Worm (Caenorhabditis elegans): ENCODE data around the gene C25A8.2.
A peak's percentile ranks its signal among the peaks of the same experiment; 100 is the strongest.

C25A8.2 gene

ce11 chrIV:7044552-7045139 is 35.0 kb downstream of the C25A8.2 start, which contains the start of gene tin-9.1 (continued):
- no peak for TF ChIP-seq daf-12 (tag; optimal IDR thresholded peaks at IDR 0.05)
- TF ChIP-seq nhr-102 (tag; optimal IDR thresholded peaks at IDR 0.05), result peak; percentile 18
- TF ChIP-seq egl-43 (GFP tag; IDR thresholded peaks at IDR 0.05), result no peak
- no peak for TF ChIP-seq sdz-12 (GFP tag; optimal IDR thresholded peaks at IDR 0.05)
- peak; percentile 37 for TF ChIP-seq nhr-28 (tag; optimal IDR thresholded peaks at IDR 0.05)
- peak; percentile 28 for TF ChIP-seq nhr-48 (tag; optimal IDR thresholded peaks at IDR 0.05)
- TF ChIP-seq hlh-30 (tag; optimal IDR thresholded peaks at IDR 0.05; ENCODE audit: insufficient read depth), result peak; percentile 66
- TF ChIP-seq nhr-111 (GFP tag; optimal IDR thresholded peaks at IDR 0.05), result no peak
- no peak for TF ChIP-seq ZK337.2 (GFP tag; IDR thresholded peaks at IDR 0.05)
- no peak for TF ChIP-seq mxl-2 (GFP tag; conservative IDR thresholded peaks at IDR 0.05)
- peak; percentile 74 for TF ChIP-seq dve-1 (tag; optimal IDR thresholded peaks at IDR 0.05; ENCODE audit: insufficient read depth)
- peak; percentile 53; the same call in 1 of the 2 replicates for TF ChIP-seq snpc-1.2 (GFP tag; IDR thresholded peaks at IDR 0.05)
- peak; percentile 28; the same call in 1 of the 2 replicates for TF ChIP-seq T26A8.4 (GFP tag; IDR thresholded peaks at IDR 0.05)
- TF ChIP-seq T20F7.1 (GFP tag; optimal IDR thresholded peaks at IDR 0.05), result peak; percentile 55
- peak; percentile 49 for TF ChIP-seq ztf-7 (tag; optimal IDR thresholded peaks at IDR 0.05)
- TF ChIP-seq nhr-6 (tag; optimal IDR thresholded peaks at IDR 0.05), result peak; percentile 53
- no peak for TF ChIP-seq ceh-62 (tag; optimal IDR thresholded peaks at IDR 0.05)
- TF ChIP-seq lin-13 (GFP tag; optimal IDR thresholded peaks at IDR 0.05), result peak; percentile 48
- TF ChIP-seq lin-38 (GFP tag; IDR thresholded peaks at IDR 0.05), result peak; percentile 72
- peak; percentile 56 for TF ChIP-seq hlh-11 (tag; optimal IDR thresholded peaks at IDR 0.05)
- no peak for TF ChIP-seq pha-4 (GFP tag; IDR thresholded peaks at IDR 0.05)
- TF ChIP-seq pha-4 (tag; optimal IDR thresholded peaks at IDR 0.05), result peak; percentile 7
- no peak for TF ChIP-seq attf-4 (tag; optimal IDR thresholded peaks at IDR 0.05)
- TF ChIP-seq D1046.2 (GFP tag; IDR thresholded peaks at IDR 0.05), result no peak
- TF ChIP-seq ceh-44 (GFP tag; IDR thresholded peaks at IDR 0.05), result no peak
- TF ChIP-seq spr-1 (tag; optimal IDR thresholded peaks at IDR 0.05), result peak; percentile 12
- TF ChIP-seq mep-1 (tag; optimal IDR thresholded peaks at IDR 0.05), result peak; percentile 55
- TF ChIP-seq zag-1 (tag; optimal IDR thresholded peaks at IDR 0.05), result no peak
- TF ChIP-seq pqm-1 (tag; optimal IDR thresholded peaks at IDR 0.05), result no peak

ce11 chrIV:7045362-7045936 is 35.8 kb downstream of the C25A8.2 start:
- TF ChIP-seq dpl-1 (GFP tag; optimal IDR thresholded peaks at IDR 0.05) (no peak), dve-1 (tag; optimal IDR thresholded peaks at IDR 0.05; ENCODE audit: insufficient read depth) (peak; percentile 20), dmd-6 (GFP tag; IDR thresholded peaks at IDR 0.05) (peak; percentile 33; the same call in 1 of the 2 replicates), pqm-1 (tag; optimal IDR thresholded peaks at IDR 0.05) (peak; percentile 66), gei-8 (GFP tag; optimal IDR thresholded peaks at IDR 0.05) (no peak), daf-16 (GFP tag; optimal IDR thresholded peaks at IDR 0.05) (no peak), daf-16 (tag; optimal IDR thresholded peaks at IDR 0.05) (peak; percentile 20), aha-1 (tag) (peak; percentile 19), nhr-28 (tag; optimal IDR thresholded peaks at IDR 0.05) (peak; percentile 35)

- TF ChIP-seq mdt-29 (GFP tag; IDR thresholded peaks at IDR 0.05), result no peak
- TF ChIP-seq nhr-48 (tag; optimal IDR thresholded peaks at IDR 0.05), result peak; percentile 24
- peak; percentile 34 for TF ChIP-seq pqm-1 (tag; optimal IDR thresholded peaks at IDR 0.05)
- peak; percentile 12 for TF ChIP-seq mes-2 (tag; optimal IDR thresholded peaks at IDR 0.05; ENCODE audit: poor library complexity, severe bottlenecking)
- peak; percentile 82 for TF ChIP-seq dmd-6 (GFP tag; IDR thresholded peaks at IDR 0.05)
- TF ChIP-seq daf-16 (GFP tag; optimal IDR thresholded peaks at IDR 0.05), result no peak
- TF ChIP-seq daf-16 (tag; optimal IDR thresholded peaks at IDR 0.05), result peak; percentile 46
- TF ChIP-seq nhr-10 (tag; optimal IDR thresholded peaks at IDR 0.05), result peak; percentile 68
- peak; percentile 0 for TF ChIP-seq aha-1 (tag)
- peak; percentile 36 for TF ChIP-seq dve-1 (tag; optimal IDR thresholded peaks at IDR 0.05; ENCODE audit: insufficient read depth)
- no peak for TF ChIP-seq ces-1 (GFP tag; optimal IDR thresholded peaks at IDR 0.05)
- TF ChIP-seq nhr-28 (tag; optimal IDR thresholded peaks at IDR 0.05), result peak; percentile 23
- TF ChIP-seq zfp-2 (tag; optimal IDR thresholded peaks at IDR 0.05), result no peak
- TF ChIP-seq hlh-11 (tag; optimal IDR thresholded peaks at IDR 0.05), result peak; percentile 24
Measured at ce11 chrIV:7046641-7047361, 37.2 kb downstream of the C25A8.2 start.

All from whole organism, L4 larva.